Worm (Caenorhabditis elegans): ENCODE results near the gene C55A6.3.

C55A6.3 gene

DNA sequence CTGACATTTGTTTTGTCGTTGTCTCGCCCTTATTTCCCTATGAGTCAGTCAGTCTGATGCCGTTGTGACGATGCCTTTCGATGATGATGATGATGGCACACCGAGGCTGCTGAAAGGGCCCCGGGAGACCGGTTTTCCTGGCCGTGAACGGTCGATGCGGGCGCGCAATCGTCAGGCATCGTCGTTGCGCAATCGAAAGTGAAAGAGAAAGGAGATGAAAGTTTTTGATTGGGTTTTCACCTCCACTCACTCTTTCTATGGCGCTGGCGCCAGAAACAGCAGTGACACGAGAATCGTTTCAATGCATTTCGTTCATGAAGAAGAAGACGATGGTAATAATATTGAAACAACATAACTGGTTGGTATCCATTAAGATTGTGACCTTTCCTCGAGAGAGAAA is 19.6 kb upstream of the C55A6.3 start (continued):
- TF ChIP-seq ztf-7 (tag; optimal IDR thresholded peaks at IDR 0.05) = no peak
- peak in 1 of 2 experiments; percentile 62 for TF ChIP-seq unc-62 (GFP tag; optimal IDR thresholded peaks at IDR 0.05 in 1 of 2)
- TF ChIP-seq unc-62 (tag; optimal IDR thresholded peaks at IDR 0.05) = no peak
- peak; percentile 57 to 69; a peak in 3 of 4 replicates for TF ChIP-seq madf-5 (GFP tag; IDR thresholded peaks at IDR 0.05)
- peak; percentile 87 for TF ChIP-seq nhr-25 (tag; optimal IDR thresholded peaks at IDR 0.05; ENCODE audit: borderline replicate concordance, insufficient read depth)
- TF ChIP-seq mdt-29 (GFP tag; IDR thresholded peaks at IDR 0.05) = peak; percentile 31; the same call in 1 of the 2 replicates
- peak; percentile 25 for TF ChIP-seq mep-1 (tag; optimal IDR thresholded peaks at IDR 0.05)
- TF ChIP-seq aly-2 (tag; optimal IDR thresholded peaks at IDR 0.05) = no peak
- 0 out of 2 replicates have a peak, but pooled peaks have one; percentile 16 for TF ChIP-seq lin-38 (GFP tag; IDR thresholded peaks at IDR 0.05)
- TF ChIP-seq rbr-2 (tag; optimal IDR thresholded peaks at IDR 0.05) = peak; percentile 18
- TF ChIP-seq Y75B8A.6 (GFP tag; IDR thresholded peaks at IDR 0.05) = 0 out of 2 replicates have a peak, but pooled peaks have one; percentile 35
- TF ChIP-seq mes-2 (tag; optimal IDR thresholded peaks at IDR 0.05; ENCODE audit: poor library complexity, severe bottlenecking) = peak; percentile 33

DNA sequence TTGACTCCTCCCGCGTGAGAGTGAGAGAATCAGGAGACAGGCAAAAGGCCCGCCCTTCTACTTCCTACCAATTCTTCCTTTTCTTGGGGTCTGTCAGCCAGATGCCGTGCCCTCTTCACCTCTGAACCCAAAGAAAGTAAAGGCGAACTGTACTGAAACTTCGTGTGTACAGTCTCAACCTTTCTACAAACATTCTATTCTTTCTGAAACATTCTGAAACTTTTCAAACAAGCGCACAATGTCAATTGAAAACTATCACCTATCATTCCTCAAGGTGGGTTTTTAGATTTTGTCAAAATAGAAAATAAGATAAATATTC is 19.2 kb upstream of the C55A6.3 start:
- TF ChIP-seq nhr-10 (tag; optimal IDR thresholded peaks at IDR 0.05) (no peak), mxl-2 (GFP tag; conservative IDR thresholded peaks at IDR 0.05) (no peak), dmd-6 (GFP tag; IDR thresholded peaks at IDR 0.05) (0 out of 2 replicates have a peak, but pooled peaks have one; percentile 4), aha-1 (tag) (peak; percentile 24), unc-62 (GFP tag; optimal IDR thresholded peaks at IDR 0.05 in 1 of 2) (peak in 1 of 2 experiments; percentile 93), unc-62 (tag; optimal IDR thresholded peaks at IDR 0.05) (no peak), ama-1 (optimal IDR thresholded peaks at IDR 0.05) (peak; percentile 11), ctbp-1 (GFP tag; IDR thresholded peaks at IDR 0.05) (0 out of 2 replicates have a peak, but pooled peaks have one; percentile 10)

DNA sequence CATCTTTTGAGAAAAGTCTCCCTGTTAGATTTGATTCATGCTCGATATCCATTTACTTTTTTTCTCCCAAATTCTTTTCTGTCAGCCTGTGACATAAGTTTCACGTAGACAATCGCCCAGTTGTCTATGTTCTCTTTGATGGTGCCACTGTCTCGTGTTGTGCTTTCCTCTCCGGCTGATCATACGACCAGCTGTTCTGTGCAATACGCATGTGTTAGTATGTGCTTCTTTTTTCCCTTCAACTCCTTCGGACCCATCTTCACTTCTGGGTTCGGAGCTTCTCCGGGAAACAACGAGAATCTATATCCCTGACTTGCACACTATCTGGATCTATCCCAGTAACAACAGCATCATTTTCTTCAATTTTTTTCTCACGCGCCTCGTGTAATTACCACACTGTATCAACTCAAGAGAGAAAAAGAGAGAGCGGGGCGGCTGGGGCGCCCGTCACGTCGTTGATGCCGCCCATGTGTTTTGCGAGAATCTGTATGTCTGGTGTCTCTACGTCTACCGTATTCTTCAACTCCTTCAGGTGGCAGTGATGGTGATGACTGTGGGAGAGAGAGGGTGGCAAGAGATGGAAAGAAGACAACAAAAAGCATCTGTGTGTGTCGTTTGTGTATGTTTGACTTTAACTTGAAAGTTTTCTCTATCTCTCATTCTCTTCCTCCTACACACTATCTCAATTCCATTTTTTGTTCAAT is 18.7 kb upstream of the C55A6.3 start:
- TF ChIP-seq Y48G9A.11 (GFP tag; IDR thresholded peaks at IDR 0.05) = no peak
- TF ChIP-seq spr-1 (tag; optimal IDR thresholded peaks at IDR 0.05) = peak; percentile 42
- TF ChIP-seq daf-16 (GFP tag; optimal IDR thresholded peaks at IDR 0.05) = peak; percentile 62 to 96
- peak; percentile 91 for TF ChIP-seq daf-16 (tag; optimal IDR thresholded peaks at IDR 0.05)
- peak; percentile 32; the same call in 1 of the 2 replicates for TF ChIP-seq madf-9 (GFP tag; conservative IDR thresholded peaks at IDR 0.05)
- TF ChIP-seq pqm-1 (tag; optimal IDR thresholded peaks at IDR 0.05) = peak; percentile 84
- TF ChIP-seq ceh-32 (tag; optimal IDR thresholded peaks at IDR 0.05; ENCODE audit: poor library complexity) = no peak
- peak; percentile 81 for TF ChIP-seq tra-1 (GFP tag; IDR thresholded peaks at IDR 0.05)
- TF ChIP-seq daf-12 (tag; optimal IDR thresholded peaks at IDR 0.05) = no peak
- TF ChIP-seq lin-13 (GFP tag; optimal IDR thresholded peaks at IDR 0.05) = peak; percentile 30
- peak; percentile 63 to 77 for TF ChIP-seq lsy-2 (tag; optimal IDR thresholded peaks at IDR 0.05)
- no peak for TF ChIP-seq sdz-12 (GFP tag; optimal IDR thresholded peaks at IDR 0.05)
- TF ChIP-seq R02D3.7 (tag; optimal IDR thresholded peaks at IDR 0.05) = no peak
- TF ChIP-seq egl-27 (tag; optimal IDR thresholded peaks at IDR 0.05) = no peak
- TF ChIP-seq mes-2 (tag; optimal IDR thresholded peaks at IDR 0.05; ENCODE audit: poor library complexity, severe bottlenecking) = peak; percentile 63
- TF ChIP-seq lin-38 (GFP tag; IDR thresholded peaks at IDR 0.05) = peak; percentile 48
- peak; percentile 99 for TF ChIP-seq hlh-11 (tag; optimal IDR thresholded peaks at IDR 0.05)
- no peak for TF ChIP-seq ztf-7 (tag; optimal IDR thresholded peaks at IDR 0.05)
- no peak for TF ChIP-seq F26F4.8 (GFP tag; conservative IDR thresholded peaks at IDR 0.05)
- TF ChIP-seq ceh-20 (GFP tag; IDR thresholded peaks at IDR 0.05) = peak; percentile 59; the same call in 1 of the 2 replicates
- TF ChIP-seq lin-15B (tag; optimal IDR thresholded peaks at IDR 0.05) = no peak
- TF ChIP-seq nhr-41 (GFP tag; IDR thresholded peaks at IDR 0.05) = 0 out of 2 replicates have a peak, but pooled peaks have one; percentile 24
- no peak for TF ChIP-seq F49E8.2 (tag; optimal IDR thresholded peaks at IDR 0.05; ENCODE audit: borderline replicate concordance)
- TF ChIP-seq hmg-1.1 (GFP tag; IDR thresholded peaks at IDR 0.05) = peak; percentile 62
- TF ChIP-seq zfp-2 (tag; optimal IDR thresholded peaks at IDR 0.05) = peak; percentile 26
- no peak for TF ChIP-seq fkh-10 (GFP tag; optimal IDR thresholded peaks at IDR 0.05)
- TF ChIP-seq daf-19 (GFP tag; conservative IDR thresholded peaks at IDR 0.05) = no peak
- no peak for TF ChIP-seq dpl-1 (GFP tag; optimal IDR thresholded peaks at IDR 0.05)
- peak in 1 of 2 experiments; percentile 98 for TF ChIP-seq unc-62 (GFP tag; optimal IDR thresholded peaks at IDR 0.05 in 1 of 2)
- no peak for TF ChIP-seq unc-62 (tag; optimal IDR thresholded peaks at IDR 0.05)
- no peak for TF ChIP-seq Y75B8A.6 (GFP tag; IDR thresholded peaks at IDR 0.05)
- peak; percentile 59; the same call in 1 of the 2 replicates for TF ChIP-seq pha-4 (GFP tag; IDR thresholded peaks at IDR 0.05)
- TF ChIP-seq pha-4 (tag; optimal IDR thresholded peaks at IDR 0.05) = peak; percentile 46
- TF ChIP-seq zip-2 (tag; optimal IDR thresholded peaks at IDR 0.05) = no peak
